Fruit fly (Drosophila melanogaster): ENCODE results near the gene CG3402.

The CG3402 gene

DNA sequence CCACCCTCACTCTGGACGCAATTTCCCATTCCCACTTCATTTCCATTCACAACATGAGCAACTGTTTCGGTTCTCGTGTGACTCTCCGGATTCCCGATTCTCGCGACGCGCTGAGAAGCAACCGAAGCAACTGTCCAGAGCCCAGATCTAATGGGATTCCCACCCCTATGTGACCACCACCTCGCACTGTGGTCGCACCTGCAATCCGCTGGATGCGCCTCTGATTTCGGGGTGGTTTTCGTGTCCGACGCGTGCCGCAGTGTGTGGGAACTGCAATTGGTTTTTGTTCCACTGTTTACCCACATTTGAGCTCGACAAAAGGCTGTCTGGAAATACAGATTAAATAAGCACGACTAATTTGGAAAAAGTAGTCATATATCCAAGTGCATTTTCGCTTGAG lies 23.2 kb upstream of the CG3402 start:
- TF ChIP-seq wor (GFP tag; IDR thresholded peaks at IDR 0.05) = no peak
- TF ChIP-seq CG16863 (GFP tag; optimal IDR thresholded peaks at IDR 0.05) = no peak
- TF ChIP-seq CG9876 (GFP tag; optimal IDR thresholded peaks at IDR 0.05) = no peak
- no peak for TF ChIP-seq chn (GFP tag; optimal IDR thresholded peaks at IDR 0.05)
- no peak for TF ChIP-seq Med (GFP tag)
- TF ChIP-seq sisA (GFP tag; IDR thresholded peaks at IDR 0.05) = no peak
- no peak for TF ChIP-seq CG3163 (GFP tag; optimal IDR thresholded peaks at IDR 0.05)
- TF ChIP-seq nerfin-1 (tag; optimal IDR thresholded peaks at IDR 0.05) = peak; percentile 65
- no peak for TF ChIP-seq ATbp (GFP tag; optimal IDR thresholded peaks at IDR 0.05)
- no peak for TF ChIP-seq vfl (GFP tag; optimal IDR thresholded peaks at IDR 0.05)
- TF ChIP-seq ewg (GFP tag; optimal IDR thresholded peaks at IDR 0.05) = no peak
- no peak for TF ChIP-seq cwo (GFP tag; optimal IDR thresholded peaks at IDR 0.05)
- TF ChIP-seq Lim3 (GFP tag; IDR thresholded peaks at IDR 0.05) = no peak
- TF ChIP-seq wek (GFP tag; optimal IDR thresholded peaks at IDR 0.05) = no peak
- no peak for TF ChIP-seq CG2889 (GFP tag; IDR thresholded peaks at IDR 0.05)
- TF ChIP-seq ftz-f1 (GFP tag; optimal IDR thresholded peaks at IDR 0.05) = no peak
- TF ChIP-seq sens (GFP tag) = peak; percentile 41
- TF ChIP-seq inv (GFP tag; IDR thresholded peaks at IDR 0.05; ENCODE audit: partially characterized antibody) = no peak
- TF ChIP-seq grn (GFP tag; optimal IDR thresholded peaks at IDR 0.05) = no peak
- no peak for TF ChIP-seq Lhr (GFP tag; optimal IDR thresholded peaks at IDR 0.05)
- no peak for TF ChIP-seq da (GFP tag; optimal IDR thresholded peaks at IDR 0.05)
- TF ChIP-seq sc (optimal IDR thresholded peaks at IDR 0.05) = no peak
- no peak for TF ChIP-seq sc (GFP tag; optimal IDR thresholded peaks at IDR 0.05)
- TF ChIP-seq Adf1 (GFP tag; IDR thresholded peaks at IDR 0.05) = no peak
- no peak for TF ChIP-seq emc (GFP tag; optimal IDR thresholded peaks at IDR 0.05)
- TF ChIP-seq gsb-n (tag; optimal IDR thresholded peaks at IDR 0.05) = peak; percentile 57
- TF ChIP-seq tgo (GFP tag; IDR thresholded peaks at IDR 0.05) = no peak
- TF ChIP-seq Fer3 (tag; optimal IDR thresholded peaks at IDR 0.05) = no peak
- TF ChIP-seq Sox102F (GFP tag; optimal IDR thresholded peaks at IDR 0.05) = no peak
- TF ChIP-seq CG10147 (GFP tag; optimal IDR thresholded peaks at IDR 0.05) = no peak
- no peak for TF ChIP-seq Jarid2 (GFP tag; optimal IDR thresholded peaks at IDR 0.05)
- no peak for TF ChIP-seq CG7928 (GFP tag; optimal IDR thresholded peaks at IDR 0.05)
- TF ChIP-seq HmgZ (tag; optimal IDR thresholded peaks at IDR 0.05) = no peak
- peak; percentile 81 for TF ChIP-seq pros (GFP tag; optimal IDR thresholded peaks at IDR 0.05)
- no peak for TF ChIP-seq CG32532 (GFP tag; IDR thresholded peaks at IDR 0.05)
- peak; percentile 37; the same call in 1 of the 2 replicates for TF ChIP-seq seq (GFP tag; IDR thresholded peaks at IDR 0.05)
- no peak for TF ChIP-seq CoRest (tag; optimal IDR thresholded peaks at IDR 0.05)
- TF ChIP-seq pb (GFP tag; optimal IDR thresholded peaks at IDR 0.05) = no peak
- TF ChIP-seq Bgb (GFP tag; IDR thresholded peaks at IDR 0.05; ENCODE audit: partially characterized antibody) = no peak
- TF ChIP-seq Trl (optimal IDR thresholded peaks at IDR 0.05) = no peak
- TF ChIP-seq Trl (GFP tag; optimal IDR thresholded peaks at IDR 0.05) = no peak
- TF ChIP-seq Hey (tag; optimal IDR thresholded peaks at IDR 0.05) = peak; percentile 45
- TF ChIP-seq CG4404 (GFP tag; IDR thresholded peaks at IDR 0.05) = no peak
- TF ChIP-seq Dfd (GFP tag; optimal IDR thresholded peaks at IDR 0.05) = no peak
- no peak for TF ChIP-seq CG12236 (GFP tag; optimal IDR thresholded peaks at IDR 0.05)
- no peak for TF ChIP-seq CG17912 (GFP tag; optimal IDR thresholded peaks at IDR 0.05)
- no peak for TF ChIP-seq CG11398 (GFP tag; optimal IDR thresholded peaks at IDR 0.05)
- TF ChIP-seq dmrt11E (tag; optimal IDR thresholded peaks at IDR 0.05) = no peak
- TF ChIP-seq dm (GFP tag; optimal IDR thresholded peaks at IDR 0.05) = no peak
- TF ChIP-seq btn (GFP tag; optimal IDR thresholded peaks at IDR 0.05) = no peak
- no peak for TF ChIP-seq dati (GFP tag; IDR thresholded peaks at IDR 0.05)
- no peak for TF ChIP-seq CG1603 (tag; optimal IDR thresholded peaks at IDR 0.05)
- no peak for TF ChIP-seq CG10979 (tag; optimal IDR thresholded peaks at IDR 0.05)

Data from whole organism, embryonic.